Worm (Caenorhabditis elegans) whole organism, young adult: Measurements from ENCODE around the gene C36A4.4.

ENCODE experiments used
- F39B2.1 ChIP-seq: fragments of 200-800 bp; sonication (Bioruptor generic); IDR thresholded peaks from 2 replicates; pipeline ENCODE4 v1.3.6; 2022; ENCODE audit warnings: missing genetic modification reagents, missing genetic modification characterization, missing compliant biosample characterization
- Y53F4B.3 ChIP-seq: fragments of 200-800 bp; sonication (Bioruptor generic); IDR thresholded peaks from 2 replicates; pipeline ENCODE4 v1.3.6; 2022; ENCODE audit warnings: missing genetic modification reagents, missing genetic modification characterization, missing compliant biosample characterization
- aptf-2 ChIP-seq: fragments of 200-800 bp; sonication (Bioruptor generic); conservative IDR thresholded peaks from 2 replicates; pipeline ENCODE4 v1.3.6; 2022; ENCODE audit warnings: missing genetic modification reagents, missing genetic modification characterization, missing compliant biosample characterization
- bed-2 ChIP-seq: fragments of 200-800 bp; sonication (Bioruptor generic); IDR thresholded peaks from 2 replicates; pipeline ENCODE4 v1.3.6; 2022; ENCODE audit warnings: missing genetic modification reagents, missing genetic modification characterization, missing compliant biosample characterization
- snpc-3.4 ChIP-seq: sonication (generic microtip); optimal IDR thresholded peaks from 2 replicates; lab custom pipeline; 2017; ENCODE audit warnings: missing genetic modification characterization, mild to moderate bottlenecking, missing compliant biosample characterization, antibody characterized with exemption, moderate library complexity, missing genotype, missing genetic modification reagents
- tbp1 ChIP-seq: fragments of 200-800 bp; sonication (Bioruptor generic); optimal IDR thresholded peaks from 2 replicates; lab custom pipeline; 2018; ENCODE audit warnings: mild to moderate bottlenecking, missing genetic modification characterization, missing compliant biosample characterization
- xnd-1 ChIP-seq: sonication (generic microtip); optimal IDR thresholded peaks from 2 replicates; lab custom pipeline; 2016; ENCODE audit warnings: missing genotype, missing genetic modification reagents, missing genetic modification characterization, missing compliant biosample characterization
- zim-3 ChIP-seq: sonication (generic microtip); optimal IDR thresholded peaks from 2 replicates; lab custom pipeline; 2017; ENCODE audit warnings: mild to moderate bottlenecking, missing genetic modification characterization, moderate library complexity, missing compliant biosample characterization

DNA sequence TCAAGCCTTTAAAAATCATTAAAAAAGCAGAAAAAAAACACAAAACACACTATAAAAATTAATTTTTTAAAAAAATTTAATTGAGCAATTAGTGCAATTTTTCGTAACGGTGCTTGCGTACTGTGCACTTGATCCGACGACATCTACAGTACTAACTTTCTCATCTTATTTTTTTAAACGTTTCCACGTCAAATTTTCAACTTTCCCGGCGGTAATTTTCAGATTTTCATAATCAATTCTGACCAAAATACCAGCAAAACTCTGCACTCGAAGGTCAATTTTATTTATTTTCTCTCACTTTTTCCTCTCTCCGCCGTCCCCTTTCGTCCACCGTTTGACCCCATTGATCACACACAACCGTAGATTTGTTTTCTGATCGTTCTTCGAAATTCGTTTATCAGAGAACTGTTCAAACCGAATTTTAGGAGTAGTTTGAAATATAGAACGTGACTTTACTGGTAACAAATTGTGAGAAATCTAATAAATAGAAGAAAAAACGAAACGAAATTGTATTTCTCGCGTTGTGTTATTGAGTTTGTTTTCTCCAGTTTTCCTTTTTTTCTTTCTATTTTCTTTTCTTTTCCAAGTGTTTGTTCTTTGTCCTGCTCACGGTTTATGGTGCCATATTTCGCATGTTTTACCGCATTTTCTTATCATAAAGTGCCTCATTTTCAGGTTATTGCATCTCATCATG, 20.5 kb upstream of the C36A4.4 start, which contains the start of gene acs-19:
- TF ChIP-seq F39B2.1: no peak
- TF ChIP-seq bed-2 (GFP tag; lab: Robert Waterston, UW): no peak
- TF ChIP-seq aptf-2 (GFP tag; lab: Robert Waterston, UW): no peak
- no peak for TF ChIP-seq Y53F4B.3 (GFP tag; lab: Robert Waterston, UW)
- TF ChIP-seq zim-3 (tag; lab: Kevin White, UChicago): no peak
- TF ChIP-seq tbp1 (GFP tag; lab: Kevin White, UChicago): no peak
- TF ChIP-seq xnd-1: no peak
- no peak for TF ChIP-seq snpc-3.4 (tag; lab: Kevin White, UChicago)
